Worm (Caenorhabditis elegans): ENCODE results near the gene F44E5.4.

DNA sequence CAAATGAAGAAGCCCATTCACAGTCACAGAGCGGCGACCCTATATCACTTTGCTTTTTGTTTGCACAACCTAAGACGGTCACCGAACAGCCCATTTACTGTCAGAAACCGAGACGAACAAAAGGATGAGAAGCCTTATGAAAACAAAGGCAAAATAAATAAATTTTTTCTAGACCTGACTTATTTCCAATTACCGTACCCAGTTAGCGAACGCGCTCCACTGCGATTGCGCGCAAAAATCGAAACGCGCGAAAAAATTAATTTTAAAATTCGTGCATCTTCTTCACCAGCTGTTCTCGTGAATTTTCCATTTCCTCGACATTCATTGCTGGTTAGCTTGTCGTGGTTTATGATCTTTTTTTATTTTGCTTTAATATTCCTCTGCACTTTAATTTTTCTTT lies 23.4 kb upstream of the F44E5.4 start, which contains the start of gene F43G6.16:
- TF ChIP-seq pag-3 (tag; optimal IDR thresholded peaks at IDR 0.05; ENCODE audit: borderline replicate concordance) (no peak), dve-1 (tag; optimal IDR thresholded peaks at IDR 0.05) (no peak), elt-2 (tag; optimal IDR thresholded peaks at IDR 0.05) (no peak), ama-1 (optimal IDR thresholded peaks at IDR 0.05) (no peak), fkh-6 (tag; optimal IDR thresholded peaks at IDR 0.05) (no peak), K09A11.1 (tag; optimal IDR thresholded peaks at IDR 0.05; ENCODE audit: insufficient read depth) (no peak), fkh-10 (GFP tag; optimal IDR thresholded peaks at IDR 0.05) (no peak), pha-4 (tag; optimal IDR thresholded peaks at IDR 0.05) (no peak), unc-86 (tag; optimal IDR thresholded peaks at IDR 0.05) (no peak)
